Worm (Caenorhabditis elegans) whole organism, midembryonic: ENCODE results near the gene snb-7.

Experiments used
- cog-1 ChIP-seq: sonication (generic microtip); optimal IDR thresholded peaks from 2 replicates; lab custom pipeline; 2016; ENCODE audit warnings: missing genetic modification characterization, missing compliant biosample characterization
- flt-1 ChIP-seq: fragments of 200-800 bp; sonication (Bioruptor generic); IDR thresholded peaks from 2 replicates; pipeline ENCODE4 v1.3.6; 2022; ENCODE audit warnings: missing genetic modification characterization, missing compliant biosample characterization
- klf-2 ChIP-seq: fragments of 200-800 bp; sonication (Bioruptor generic); conservative IDR thresholded peaks from 2 replicates; pipeline ENCODE4 v1.3.6; 2022; ENCODE audit warnings: missing genetic modification reagents, missing genetic modification characterization, missing compliant biosample characterization
- tab-1 ChIP-seq: fragments of 200-800 bp; sonication (Bioruptor generic); IDR thresholded peaks from 2 replicates; pipeline ENCODE4 v1.3.6; 2022; ENCODE audit warnings: missing genetic modification characterization, missing compliant biosample characterization
- ztf-23 ChIP-seq: fragments of 200-800 bp; sonication (Bioruptor generic); IDR thresholded peaks from 2 replicates; pipeline ENCODE4 v1.3.6; 2022; ENCODE audit warnings: missing genetic modification reagents, missing genetic modification characterization, missing compliant biosample characterization
- ztf-29 ChIP-seq: fragments of 200-800 bp; sonication (Bioruptor generic); IDR thresholded peaks from 2 replicates; pipeline ENCODE4 v1.3.6; 2022; ENCODE audit warnings: missing genetic modification reagents, missing genetic modification characterization, missing compliant biosample characterization

DNA sequence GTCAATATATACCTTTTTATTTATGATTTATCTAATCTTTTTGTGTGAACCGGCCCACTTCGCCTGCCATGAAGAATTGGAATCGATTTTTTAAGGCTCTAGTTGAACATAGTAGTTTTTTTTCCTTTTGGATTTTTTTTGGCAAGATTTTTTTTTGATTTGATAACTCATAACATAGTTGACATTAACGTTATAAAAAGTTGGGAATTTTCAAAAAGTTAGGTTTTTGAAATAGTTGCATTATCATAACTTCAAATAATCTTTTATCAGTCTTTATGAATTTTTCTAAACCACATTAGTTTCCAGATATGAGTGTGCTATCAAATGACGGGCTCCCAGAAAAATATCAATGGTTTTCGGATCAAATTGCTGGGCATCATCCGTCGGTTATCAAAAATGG, 12.8 kb upstream of the snb-7 start, which contains the start of gene ipmk-1:
- TF ChIP-seq ztf-23 (no peak), flt-1 (GFP tag; lab: Robert Waterston, UW) (no peak), tab-1 (GFP tag; lab: Robert Waterston, UW) (no peak), ztf-29 (GFP tag; lab: Robert Waterston, UW) (no peak), klf-2 (no peak), cog-1 (tag; lab: Kevin White, UChicago) (no peak)
